Worm (Caenorhabditis elegans): Measurements from ENCODE around the gene Y71H2AL.4.
A peak's percentile ranks its signal among the peaks of the same experiment; 100 is the strongest.
"Not testable (repeated sequence)": the region's sequence is repeated elsewhere in the genome, so short reads cannot be mapped to it uniquely, and the experiment has no call there.

Y71H2AL.4 gene

ce11 chrIII:2687412-2687811, 1.2 kb downstream of the Y71H2AL.4 start:
- TF ChIP-seq him-1 (tag; optimal IDR thresholded peaks at IDR 0.05), result no peak
- no peak for TF ChIP-seq W03F9.2 (tag; optimal IDR thresholded peaks at IDR 0.05)
- no peak for TF ChIP-seq dao-5 (tag; optimal IDR thresholded peaks at IDR 0.05)

- TF ChIP-seq W03F9.2 (tag; optimal IDR thresholded peaks at IDR 0.05), result peak; percentile 24
- no peak for TF ChIP-seq him-1 (tag; optimal IDR thresholded peaks at IDR 0.05)
- no peak for TF ChIP-seq dao-5 (tag; optimal IDR thresholded peaks at IDR 0.05)
Observed at ce11 chrIII:2698740-2699139, 12.5 kb downstream of the Y71H2AL.4 start, which contains the start of gene slc-30A9. Gene slc-30A9, minus strand, starts transcription at chrIII:2698817.

- not testable (repeated sequence) for TF ChIP-seq him-1, W03F9.2, dao-5 (tag; optimal IDR thresholded peaks at IDR 0.05)
Observed at ce11 chrIII:2699363-2699762, 13.2 kb downstream of the Y71H2AL.4 start, which contains the start of gene cox-6B. Gene cox-6B, plus strand, starts transcription at chrIII:2699663.

ce11 chrIII:2700637-2701036, 14.4 kb downstream of the Y71H2AL.4 start, which contains the start of gene set-27:
Gene set-27, plus strand, starts transcription at chrIII:2700937.
- TF ChIP-seq him-1 (tag; optimal IDR thresholded peaks at IDR 0.05) (no peak), dao-5 (tag; optimal IDR thresholded peaks at IDR 0.05) (no peak)

ce11 chrIII:2710211-2710610, 24.0 kb downstream of the Y71H2AL.4 start:
- TF ChIP-seq him-1 (tag; optimal IDR thresholded peaks at IDR 0.05) (no peak), dao-5 (tag; optimal IDR thresholded peaks at IDR 0.05) (no peak)

ce11 chrIII:2711527-2711926, 25.3 kb downstream of the Y71H2AL.4 start:
- TF ChIP-seq dao-5 (tag; optimal IDR thresholded peaks at IDR 0.05) (no peak), him-1 (tag; optimal IDR thresholded peaks at IDR 0.05) (no peak), W03F9.2 (tag; optimal IDR thresholded peaks at IDR 0.05) (no peak)

- TF ChIP-seq him-1 (tag; optimal IDR thresholded peaks at IDR 0.05), result peak; percentile 22
- TF ChIP-seq dao-5 (tag; optimal IDR thresholded peaks at IDR 0.05), result no peak
Observed at ce11 chrIII:2716514-2716913, 30.3 kb downstream of the Y71H2AL.4 start, which contains the start of gene tmem-132. Gene tmem-132, minus strand, starts transcription at chrIII:2716614.

- TF ChIP-seq W03F9.2 (tag; optimal IDR thresholded peaks at IDR 0.05) (no peak), dao-5 (tag; optimal IDR thresholded peaks at IDR 0.05) (no peak), him-1 (tag; optimal IDR thresholded peaks at IDR 0.05) (no peak)
Observed at ce11 chrIII:2724992-2725220, 38.7 kb downstream of the Y71H2AL.4 start, which contains the start of gene Y71H2AM.11. Gene Y71H2AM.11, minus strand, starts transcription at chrIII:2725092.

- TF ChIP-seq dao-5 (tag; optimal IDR thresholded peaks at IDR 0.05) (no peak), him-1 (tag; optimal IDR thresholded peaks at IDR 0.05) (no peak), W03F9.2 (tag; optimal IDR thresholded peaks at IDR 0.05) (no peak)
Observed at ce11 chrIII:2725221-2726203, 39.3 kb downstream of the Y71H2AL.4 start, which contains the start of gene cosa-1. Gene cosa-1, plus strand, starts transcription at chrIII:2726116.

ce11 chrIII:2733606-2734183, 47.5 kb downstream of the Y71H2AL.4 start, which contains the start of gene Y71H2AM.12:
Gene Y71H2AM.12, minus strand, starts transcription at chrIII:2734091.
- TF ChIP-seq dao-5 (tag; optimal IDR thresholded peaks at IDR 0.05) (no peak), W03F9.2 (tag; optimal IDR thresholded peaks at IDR 0.05) (no peak), him-1 (tag; optimal IDR thresholded peaks at IDR 0.05) (no peak)

Data from whole organism, L4/young adult.